Fruit fly (Drosophila melanogaster) whole organism, embryonic: ENCODE data around the gene CG43750.

Experiments used
- Atf6 ChIP-seq: fragments of 200-800 bp; sonication (Bioruptor generic); IDR thresholded peaks from 2 replicates; pipeline ENCODE4 v1.3.6; 2022; ENCODE audit warnings: missing biosample characterization, missing genetic modification characterization
- CG10274 ChIP-seq: fragments of 200-800 bp; sonication (Bioruptor generic); optimal IDR thresholded peaks from 3 replicates; lab custom pipeline; 2017; ENCODE audit warnings: missing biosample characterization, mild to moderate bottlenecking, missing genetic modification characterization
- CG11695 ChIP-seq: fragments of 200-800 bp; sonication (Bioruptor generic); IDR thresholded peaks from 3 replicates; pipeline ENCODE4 v1.3.6; 2022; ENCODE audit warnings: missing biosample characterization, missing genetic modification characterization
- CG12104 ChIP-seq: fragments of 200-800 bp; sonication (Bioruptor generic); optimal IDR thresholded peaks from 3 replicates; lab custom pipeline; 2016; ENCODE audit warnings: missing biosample characterization, missing genetic modification characterization
- CG13287 ChIP-seq: fragments of 200-800 bp; sonication (Bioruptor generic); IDR thresholded peaks from 2 replicates; pipeline ENCODE4 v1.3.6; 2022; ENCODE audit warnings: missing biosample characterization, missing genetic modification characterization; ENCODE audit not compliant: partially characterized antibody
- CG15011 ChIP-seq: fragments of 200-800 bp; sonication (Bioruptor generic); optimal IDR thresholded peaks from 3 replicates; lab custom pipeline; 2018; ENCODE audit warnings: missing biosample characterization, mild to moderate bottlenecking, missing genetic modification characterization
- CG1603 ChIP-seq: fragments of 200-800 bp; sonication (Bioruptor generic); optimal IDR thresholded peaks from 2 replicates; lab custom pipeline; 2019; ENCODE audit warnings: missing biosample characterization, mild to moderate bottlenecking, missing genetic modification characterization, moderate library complexity
- CG16779 ChIP-seq: fragments of 200-800 bp; sonication (Bioruptor generic); IDR thresholded peaks from 2 replicates; pipeline ENCODE4 v1.3.6; 2022; ENCODE audit warnings: missing biosample characterization, missing genetic modification characterization
- CG17361 ChIP-seq: fragments of 200-800 bp; sonication (Bioruptor generic); IDR thresholded peaks from 3 replicates; pipeline ENCODE4 v1.3.6; 2022; ENCODE audit warnings: missing biosample characterization, missing genetic modification characterization
- CG17829 ChIP-seq: fragments of 200-800 bp; optimal IDR thresholded peaks from 2 replicates; lab custom pipeline; 2019; ENCODE audit warnings: missing biosample characterization, mild to moderate bottlenecking, missing genetic modification characterization, moderate library complexity
- CG2889 ChIP-seq: fragments of 200-800 bp; sonication (Bioruptor generic); IDR thresholded peaks from 3 replicates; pipeline ENCODE4 v1.3.6; 2022; ENCODE audit warnings: missing biosample characterization, missing genetic modification characterization
- CG3065 ChIP-seq: fragments of 200-800 bp; sonication (Bioruptor generic); optimal IDR thresholded peaks from 2 replicates; lab custom pipeline; 2016; ENCODE audit warnings: missing biosample characterization, missing genetic modification characterization
- CG3281 ChIP-seq: fragments of 200-800 bp; sonication (Bioruptor generic); optimal IDR thresholded peaks from 3 replicates; lab custom pipeline; 2017; ENCODE audit warnings: missing biosample characterization, mild to moderate bottlenecking, missing genetic modification characterization
- CG3407 ChIP-seq: fragments of 200-800 bp; sonication (Bioruptor generic); optimal IDR thresholded peaks from 2 replicates; lab custom pipeline; 2018; ENCODE audit warnings: missing biosample characterization, mild to moderate bottlenecking, missing genetic modification characterization
- CG4404 ChIP-seq: fragments of 200-800 bp; sonication (Bioruptor generic); IDR thresholded peaks from 2 replicates; pipeline ENCODE4 v1.3.6; 2022; ENCODE audit warnings: missing biosample characterization, missing genetic modification characterization
- CG6272 ChIP-seq: fragments of 200-800 bp; sonication (Bioruptor generic); IDR thresholded peaks from 2 replicates; pipeline ENCODE4 v1.3.6; 2022; ENCODE audit warnings: missing biosample characterization, missing genetic modification characterization
- CG6791 ChIP-seq: fragments of 200-800 bp; sonication (Bioruptor generic); IDR thresholded peaks from 3 replicates; pipeline ENCODE4 v1.3.6; 2022; ENCODE audit warnings: missing biosample characterization, missing genetic modification characterization; ENCODE audit not compliant: partially characterized antibody
- CG6813 ChIP-seq: fragments of 200-800 bp; sonication (Bioruptor generic); optimal IDR thresholded peaks from 2 replicates; lab custom pipeline; 2017; ENCODE audit warnings: missing biosample characterization, missing genetic modification characterization, mild to moderate bottlenecking, moderate library complexity, missing genetic modification reagents
- CG6854 ChIP-seq: fragments of 200-800 bp; sonication (Bioruptor generic); optimal IDR thresholded peaks from 3 replicates; lab custom pipeline; 2017; ENCODE audit warnings: missing biosample characterization, mild to moderate bottlenecking, missing genetic modification characterization
- CG8281 ChIP-seq: fragments of 200-800 bp; sonication (Bioruptor generic); optimal IDR thresholded peaks from 2 replicates; lab custom pipeline; 2018; ENCODE audit warnings: missing biosample characterization, mild to moderate bottlenecking, missing genetic modification characterization, moderate library complexity
- CG8359 ChIP-seq: fragments of 200-800 bp; sonication (Bioruptor generic); optimal IDR thresholded peaks from 2 replicates; lab custom pipeline; 2017; ENCODE audit warnings: missing biosample characterization, mild to moderate bottlenecking, missing genetic modification characterization, borderline replicate concordance
- CG8944 ChIP-seq: fragments of 200-800 bp; sonication (Bioruptor generic); optimal IDR thresholded peaks from 3 replicates; lab custom pipeline; 2016; ENCODE audit warnings: missing biosample characterization, missing genetic modification characterization
- CG9797 ChIP-seq: fragments of 200-800 bp; sonication (Bioruptor generic); optimal IDR thresholded peaks from 3 replicates; lab custom pipeline; 2018; ENCODE audit warnings: missing biosample characterization, mild to moderate bottlenecking, missing genetic modification characterization
- CTCF ChIP-seq: fragments of 200-800 bp; sonication (Bioruptor generic); optimal IDR thresholded peaks from 2 replicates; lab custom pipeline; 2017; ENCODE audit warnings: missing biosample characterization, mild to moderate bottlenecking, missing genetic modification characterization, moderate library complexity
- Dip3 ChIP-seq: fragments of 200-800 bp; sonication (Bioruptor generic); optimal IDR thresholded peaks from 3 replicates; lab custom pipeline; 2016; ENCODE audit warnings: missing biosample characterization, missing genetic modification characterization
- E2f1 ChIP-seq: fragments of 200-800 bp; sonication (Bioruptor generic); IDR thresholded peaks from 2 replicates; pipeline ENCODE4 v1.3.6; 2022; ENCODE audit warnings: missing biosample characterization, missing genetic modification characterization
- GATAe ChIP-seq: fragments of 200-800 bp; sonication (Bioruptor generic); conservative IDR thresholded peaks from 2 replicates; pipeline ENCODE4 v1.3.6; 2022; ENCODE audit warnings: missing biosample characterization, missing genetic modification characterization
- HLHmδ ChIP-seq: fragments of 200-800 bp; sonication (Bioruptor generic); optimal IDR thresholded peaks from 2 replicates; lab custom pipeline; 2018; ENCODE audit warnings: missing biosample characterization, mild to moderate bottlenecking, missing genetic modification characterization, moderate library complexity
- Hmr ChIP-seq: fragments of 200-800 bp; sonication (Bioruptor generic); optimal IDR thresholded peaks from 3 replicates; lab custom pipeline; 2017; ENCODE audit warnings: mild to moderate bottlenecking, missing biosample characterization, missing genetic modification reagents, missing genetic modification characterization
- Jarid2 ChIP-seq: fragments of 200-800 bp; sonication (Bioruptor generic); optimal IDR thresholded peaks from 3 replicates; lab custom pipeline; 2017; ENCODE audit warnings: mild to moderate bottlenecking, missing biosample characterization, missing genetic modification reagents, missing genetic modification characterization
- Lpt ChIP-seq: fragments of >200 bp; optimal IDR thresholded peaks from 2 replicates; lab custom pipeline; 2018; ENCODE audit warnings: missing biosample characterization, missing genetic modification characterization
- MTF-1 ChIP-seq: fragments of 200-800 bp; sonication (Bioruptor generic); optimal IDR thresholded peaks from 2 replicates; lab custom pipeline; 2018; ENCODE audit warnings: missing biosample characterization, mild to moderate bottlenecking, missing genetic modification characterization, borderline replicate concordance
- Mad ChIP-seq: fragments of 200-800 bp; sonication (Bioruptor generic); optimal IDR thresholded peaks from 2 replicates; lab custom pipeline; 2016; ENCODE audit warnings: missing biosample characterization, missing genetic modification characterization
- Max ChIP-seq: fragments of 200-800 bp; sonication (Bioruptor generic); optimal IDR thresholded peaks from 2 replicates; lab custom pipeline; 2016; ENCODE audit warnings: missing biosample characterization, mild to moderate bottlenecking, missing genetic modification characterization
- Neu2 ChIP-seq: fragments of 200-800 bp; sonication (Bioruptor generic); optimal IDR thresholded peaks from 3 replicates; lab custom pipeline; 2016; ENCODE audit warnings: missing biosample characterization, missing genetic modification characterization, borderline replicate concordance
- Ptx1 ChIP-seq: fragments of 200-800 bp; sonication (Bioruptor generic); IDR thresholded peaks from 2 replicates; pipeline ENCODE4 v1.3.6; 2022; ENCODE audit warnings: missing biosample characterization, missing genetic modification characterization
- crc ChIP-seq: fragments of 200-800 bp; sonication (Bioruptor generic); optimal IDR thresholded peaks from 2 replicates; lab custom pipeline; 2016; ENCODE audit warnings: missing biosample characterization, missing genetic modification characterization
- croc ChIP-seq: fragments of 200-800 bp; sonication (Bioruptor generic); conservative IDR thresholded peaks from 3 replicates; pipeline ENCODE4 v1.3.6; 2022; ENCODE audit warnings: missing biosample characterization, missing genetic modification characterization
- dan ChIP-seq: fragments of 200-800 bp; sonication (Bioruptor generic); IDR thresholded peaks from 2 replicates; pipeline ENCODE4 v1.3.6; 2022; ENCODE audit warnings: missing biosample characterization, missing genetic modification characterization
- jumu ChIP-seq: fragments of 200-800 bp; sonication (Bioruptor generic); optimal IDR thresholded peaks from 3 replicates; lab custom pipeline; 2016; ENCODE audit warnings: missing biosample characterization, missing genetic modification characterization
- nau ChIP-seq: fragments of 200-800 bp; sonication (Bioruptor generic); optimal IDR thresholded peaks from 3 replicates; lab custom pipeline; 2017; ENCODE audit warnings: missing biosample characterization, mild to moderate bottlenecking, missing genetic modification characterization, missing genetic modification reagents
- onecut ChIP-seq: fragments of 200-800 bp; sonication (Bioruptor generic); IDR thresholded peaks from 2 replicates; pipeline ENCODE4 v1.3.6; 2022; ENCODE audit warnings: missing biosample characterization, missing genetic modification characterization
- prd ChIP-seq, 3 experiments: fragments of >200 bp in 2 of 3; fragments of 200-800 bp in 1 of 3; sonication (Bioruptor generic) in 1 of 3; optimal IDR thresholded peaks in 2 of 3; IDR thresholded peaks in 1 of 3; 2 replicates in 2 of 3; 3 replicates in 1 of 3; pipeline versions ENCODE4 v1.3.6 to Lab custom; 2017 to 2022; ENCODE audit warnings: missing biosample characterization in 1 of 3, missing genetic modification characterization in 1 of 3
- sim ChIP-seq: fragments of 200-800 bp; sonication (Bioruptor generic); IDR thresholded peaks from 2 replicates; pipeline ENCODE4 v1.3.6; 2022; ENCODE audit warnings: missing biosample characterization, missing genetic modification characterization
- slou ChIP-seq: fragments of 200-800 bp; sonication (Bioruptor generic); optimal IDR thresholded peaks from 3 replicates; lab custom pipeline; 2016; ENCODE audit warnings: missing biosample characterization, missing genetic modification characterization
- zfh1 ChIP-seq: fragments of 200-800 bp; sonication (Bioruptor generic); IDR thresholded peaks from 3 replicates; pipeline ENCODE4 v1.3.6; 2022; ENCODE audit warnings: missing biosample characterization, missing genetic modification characterization

The CG43750 gene

dm6 chr2L:2380805-2381204 lies 9.7 kb downstream of the CG43750 start, which contains the start of gene Eogt (continued):
- peak; percentile 68 for TF ChIP-seq CG8944 (GFP tag; lab: Kevin White, UChicago)
- peak; percentile 98 for TF ChIP-seq Ptx1 (GFP tag; lab: Robert Waterston, UW)
- TF ChIP-seq, all 482 proteins: peak for 411

dm6 chr2L:2376418-2376702 lies 14.1 kb downstream of the CG43750 start:
- 0 out of 2 replicates have a peak, but pooled peaks have one; percentile 11 for TF ChIP-seq CG16779
- TF ChIP-seq CG11695 (GFP tag; lab: Robert Waterston, UW), result peak; percentile 15; the same call in 1 of the 3 replicates
- TF ChIP-seq CG8359 (GFP tag; lab: Kevin White, UChicago), result no peak
- TF ChIP-seq CG2889, result no peak
- TF ChIP-seq zfh1 (GFP tag; lab: Robert Waterston, UW), result 0 out of 3 replicates have a peak, but pooled peaks have one; percentile 33
- TF ChIP-seq CG6813 (GFP tag; lab: Kevin White, UChicago), result peak; percentile 23
- peak; percentile 2 for TF ChIP-seq CG1603
- TF ChIP-seq, all 482 proteins: peak for 5

DNA sequence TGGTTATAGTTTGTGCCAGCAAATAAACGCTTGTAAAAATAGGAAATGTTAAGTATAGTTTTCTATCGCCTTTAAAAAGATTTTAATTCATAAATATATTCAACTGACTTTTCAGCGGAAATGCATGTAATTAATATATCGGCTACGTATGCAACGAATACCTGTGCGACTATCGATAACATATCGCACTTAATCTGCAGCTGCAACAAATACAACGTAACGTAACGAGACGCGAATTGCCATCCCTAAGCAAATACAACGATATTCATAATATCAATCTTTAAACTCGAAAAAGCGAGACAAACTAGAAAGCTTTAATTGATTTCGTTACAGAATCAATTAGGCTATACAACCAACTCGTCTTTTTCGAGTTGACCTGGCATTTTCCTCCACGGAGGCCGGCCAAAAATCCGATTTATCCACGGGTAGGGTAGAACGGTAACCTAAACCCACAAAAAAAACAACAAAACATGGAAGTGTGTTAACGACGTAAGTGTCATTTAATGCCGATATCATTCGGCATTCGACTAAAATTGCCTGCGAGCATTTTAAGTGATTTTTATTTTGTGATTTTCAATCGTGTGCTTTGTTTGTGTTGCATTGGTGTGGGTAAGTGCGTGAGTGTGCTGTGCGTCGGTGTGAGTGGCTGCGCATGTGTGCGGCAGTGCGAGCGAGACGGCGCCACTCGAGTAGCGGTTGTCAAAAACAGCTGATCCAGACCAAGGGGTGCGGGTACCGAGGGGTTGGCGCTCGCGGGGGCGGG lies 14.7 kb downstream of the CG43750 start, which contains the start of gene Atxn7:
Gene Atxn7 (plus strand): TSS at position 187 of the 763 bp plus-strand sequence.
- peak; percentile 74 for TF ChIP-seq Hmr (GFP tag; lab: Kevin White, UChicago)
- TF ChIP-seq prd (optimal IDR thresholded peaks at IDR 0.05; lab: Kevin White, UChicago), result no peak
- TF ChIP-seq prd (GFP tag; IDR thresholded peaks at IDR 0.05; lab: Robert Waterston, UW), result no peak; the same call in 2 of the 3 replicates
- TF ChIP-seq CG8944 (GFP tag; lab: Kevin White, UChicago), result peak; percentile 29
- peak; percentile 69 for TF ChIP-seq CG3281
- TF ChIP-seq CG6854 (GFP tag; lab: Kevin White, UChicago), result peak; percentile 16
- no peak for TF ChIP-seq Dip3 (GFP tag; lab: Kevin White, UChicago)
- TF ChIP-seq CG13287 (GFP tag; lab: Robert Waterston, UW), result peak; percentile 89
- peak; percentile 42 for TF ChIP-seq crc (GFP tag; lab: Kevin White, UChicago)
- no peak for TF ChIP-seq jumu (GFP tag; lab: Kevin White, UChicago)
- peak; percentile 34 for TF ChIP-seq CG10274 (GFP tag; lab: Kevin White, UChicago)
- no peak for TF ChIP-seq Lpt
- no peak for TF ChIP-seq CG4404 (GFP tag; lab: Robert Waterston, UW)
- TF ChIP-seq E2f1 (GFP tag; lab: Robert Waterston, UW), result peak; percentile 36; the same call in 1 of the 2 replicates
- TF ChIP-seq CG6272 (GFP tag; lab: Robert Waterston, UW), result peak; percentile 37; the same call in 1 of the 2 replicates
- peak; percentile 9 for TF ChIP-seq CTCF (GFP tag; lab: Kevin White, UChicago)
- no peak for TF ChIP-seq slou (GFP tag; lab: Kevin White, UChicago)
- peak; percentile 96 for TF ChIP-seq CG6791 (GFP tag; lab: Robert Waterston, UW)
- TF ChIP-seq CG17361 (GFP tag; lab: Robert Waterston, UW), result peak; percentile 68; the same call in 2 of the 3 replicates
- peak; percentile 70 for TF ChIP-seq MTF-1 (GFP tag; lab: Kevin White, UChicago)
- peak; percentile 79 for TF ChIP-seq HLHmδ (GFP tag; lab: Kevin White, UChicago)
- TF ChIP-seq Max, result peak; percentile 37
- peak; percentile 39 for TF ChIP-seq Atf6
- TF ChIP-seq CG3407 (GFP tag; lab: Kevin White, UChicago), result peak; percentile 69
- peak; percentile 49 for TF ChIP-seq CG17829 (tag; lab: Kevin White, UChicago)
- peak; percentile 73 for TF ChIP-seq Mad (GFP tag; lab: Kevin White, UChicago)
- TF ChIP-seq nau (GFP tag; lab: Kevin White, UChicago), result peak; percentile 48
- peak; percentile 65 for TF ChIP-seq CG12104 (GFP tag; lab: Kevin White, UChicago)
- TF ChIP-seq CG9797 (GFP tag; lab: Kevin White, UChicago), result peak; percentile 18
- TF ChIP-seq onecut (GFP tag; lab: Robert Waterston, UW), result peak; percentile 68
- peak; percentile 40 for TF ChIP-seq CG3065 (GFP tag; lab: Kevin White, UChicago)
- no peak for TF ChIP-seq sim (GFP tag; lab: Robert Waterston, UW)
- no peak for TF ChIP-seq GATAe (GFP tag; lab: Robert Waterston, UW)
- TF ChIP-seq Jarid2 (GFP tag; lab: Kevin White, UChicago), result peak; percentile 33
- peak; percentile 28 for TF ChIP-seq CG15011 (GFP tag; lab: Kevin White, UChicago)
- no peak for TF ChIP-seq dan (GFP tag; lab: Robert Waterston, UW)
- TF ChIP-seq Neu2 (GFP tag; lab: Kevin White, UChicago), result peak; percentile 13
- TF ChIP-seq croc (GFP tag; lab: Robert Waterston, UW), result no peak
- no peak for TF ChIP-seq CG8281 (tag; lab: Kevin White, UChicago)
